Worm (Caenorhabditis elegans) whole organism, L4 larva: ENCODE data around the gene F22B3.8.
A peak's percentile ranks its signal among the peaks of the same experiment; 100 is the strongest.

Source experiments
- D1046.2 ChIP-seq: fragments of 200-800 bp; sonication (Bioruptor generic); IDR thresholded peaks from 2 replicates; pipeline ENCODE4 v1.3.6; 2022; ENCODE audit warnings: missing genetic modification characterization, missing compliant biosample characterization
- F26F4.8 ChIP-seq: fragments of 200-800 bp; sonication (Bioruptor generic); conservative IDR thresholded peaks from 2 replicates; pipeline ENCODE4 v1.3.6; 2022; ENCODE audit warnings: missing genetic modification characterization, missing compliant biosample characterization
- F37D6.2 ChIP-seq: sonication (generic microtip); optimal IDR thresholded peaks from 2 replicates; lab custom pipeline; 2016; ENCODE audit warnings: mild to moderate bottlenecking, missing genetic modification characterization, missing compliant biosample characterization
- Y5F2A.4 ChIP-seq: fragments of 200-800 bp; sonication (Bioruptor generic); optimal IDR thresholded peaks from 2 replicates; lab custom pipeline; 2018; ENCODE audit warnings: mild to moderate bottlenecking, missing genetic modification characterization, missing compliant biosample characterization
- Y75B8A.6 ChIP-seq: fragments of 200-800 bp; sonication (Bioruptor generic); IDR thresholded peaks from 2 replicates; pipeline ENCODE4 v1.3.6; 2022; ENCODE audit warnings: missing genetic modification reagents, missing genetic modification characterization, missing compliant biosample characterization
- aha-1 ChIP-seq: fragments of 150-350 bp; peaks from one replicate; lab custom pipeline; 2014; ENCODE audit warnings: missing biosample characterization, missing genetic modification characterization
- aly-2 ChIP-seq: sonication (generic microtip); optimal IDR thresholded peaks from 2 replicates; lab custom pipeline; 2018; ENCODE audit warnings: missing biosample characterization, missing genetic modification characterization
- ceh-32 ChIP-seq: sonication (generic microtip); optimal IDR thresholded peaks from 2 replicates; lab custom pipeline; 2016; ENCODE audit warnings: mild to moderate bottlenecking, missing genetic modification characterization, missing compliant biosample characterization; ENCODE audit not compliant: poor library complexity
- ceh-44 ChIP-seq: fragments of 200-800 bp; sonication (Bioruptor generic); IDR thresholded peaks from 2 replicates; pipeline ENCODE4 v1.3.6; 2022; ENCODE audit warnings: missing genetic modification reagents, missing genetic modification characterization, missing compliant biosample characterization
- ceh-62 ChIP-seq: sonication (generic microtip); optimal IDR thresholded peaks from 2 replicates; lab custom pipeline; 2017; ENCODE audit warnings: missing biosample characterization, missing genetic modification characterization
- daf-16 ChIP-seq, 3 experiments: sonication (generic microtip); optimal IDR thresholded peaks; 2 replicates each; lab custom pipeline; 2016 to 2017; ENCODE audit warnings: missing genetic modification characterization in 3 of 3, missing genetic modification reagents in 3 of 3, mild to moderate bottlenecking in 2 of 3, missing compliant biosample characterization in 2 of 3, missing biosample characterization in 1 of 3, moderate library complexity in 1 of 3
- daf-19 ChIP-seq: fragments of 200-800 bp; sonication (Bioruptor generic); conservative IDR thresholded peaks from 2 replicates; pipeline ENCODE4 v1.3.6; 2022; ENCODE audit warnings: missing genetic modification characterization, missing compliant biosample characterization
- daf-8 ChIP-seq: fragments of 200-800 bp; sonication (Bioruptor generic); IDR thresholded peaks from 2 replicates; pipeline ENCODE4 v1.3.6; 2022; ENCODE audit warnings: missing genetic modification characterization, missing compliant biosample characterization
- dmd-6 ChIP-seq: fragments of 200-800 bp; sonication (Bioruptor generic); IDR thresholded peaks from 2 replicates; pipeline ENCODE4 v1.3.6; 2022; ENCODE audit warnings: missing genetic modification reagents, missing genetic modification characterization, missing compliant biosample characterization
- dmd-8 ChIP-seq: fragments of 200-800 bp; sonication (Bioruptor generic); IDR thresholded peaks from 2 replicates; pipeline ENCODE4 v1.3.6; 2022; ENCODE audit warnings: missing genetic modification characterization, missing compliant biosample characterization
- dve-1 ChIP-seq: sonication (generic microtip); optimal IDR thresholded peaks from 2 replicates; lab custom pipeline; 2017; ENCODE audit warnings: antibody characterized with exemption, mild to moderate bottlenecking, missing genetic modification characterization, missing compliant biosample characterization; ENCODE audit not compliant: insufficient read depth
- egl-27 ChIP-seq: sonication (generic microtip); optimal IDR thresholded peaks from 3 replicates; lab custom pipeline; 2017; ENCODE audit warnings: missing biosample characterization, missing genetic modification reagents, missing genetic modification characterization
- egl-43 ChIP-seq: fragments of 200-800 bp; sonication (Bioruptor generic); IDR thresholded peaks from 2 replicates; pipeline ENCODE4 v1.3.6; 2022; ENCODE audit warnings: missing genetic modification reagents, missing genetic modification characterization, missing compliant biosample characterization
- gei-8 ChIP-seq: fragments of 200-800 bp; sonication (Bioruptor generic); optimal IDR thresholded peaks from 2 replicates; lab custom pipeline; 2018; ENCODE audit warnings: mild to moderate bottlenecking, missing genetic modification characterization, missing compliant biosample characterization
- hlh-30 ChIP-seq: sonication (generic microtip); optimal IDR thresholded peaks from 2 replicates; lab custom pipeline; 2017; ENCODE audit warnings: antibody characterized with exemption, mild to moderate bottlenecking, missing genetic modification characterization, missing compliant biosample characterization; ENCODE audit not compliant: insufficient read depth
- lin-13 ChIP-seq: fragments of 150-350 bp; optimal IDR thresholded peaks from 2 replicates; lab custom pipeline; 2014; ENCODE audit warnings: missing biosample characterization, missing genetic modification reagents, missing genetic modification characterization
- lin-29 ChIP-seq: fragments of 200-800 bp; sonication (Bioruptor generic); IDR thresholded peaks from 2 replicates; pipeline ENCODE4 v1.3.6; 2022; ENCODE audit warnings: missing genetic modification reagents, missing genetic modification characterization, missing compliant biosample characterization
- lin-39 ChIP-seq: fragments of 150-350 bp; optimal IDR thresholded peaks from 2 replicates; lab custom pipeline; 2014; ENCODE audit warnings: missing biosample characterization, missing genetic modification reagents, missing genetic modification characterization
- lsy-2 ChIP-seq, 2 experiments: fragments of 150-350 bp in 1 of 2; sonication (generic microtip) in 1 of 2; optimal IDR thresholded peaks; 2 replicates each; lab custom pipeline; 2014 to 2017; ENCODE audit warnings: missing biosample characterization in 2 of 2, missing genetic modification characterization in 2 of 2
- mdl-1 ChIP-seq, 2 experiments: fragments of 150-350 bp in 1 of 2; sonication (generic microtip) in 1 of 2; optimal IDR thresholded peaks; 2 replicates each; lab custom pipeline; 2014 to 2017; ENCODE audit warnings: missing biosample characterization in 2 of 2, missing genetic modification characterization in 2 of 2
- mep-1 ChIP-seq: fragments of 150-350 bp; sonication (generic microtip); optimal IDR thresholded peaks from 3 replicates; lab custom pipeline; 2014; ENCODE audit warnings: missing biosample characterization, missing genetic modification characterization
- mes-2 ChIP-seq: sonication (generic microtip); optimal IDR thresholded peaks from 2 replicates; lab custom pipeline; 2016; ENCODE audit warnings: missing genotype, mild to moderate bottlenecking, missing genetic modification characterization, missing compliant biosample characterization; ENCODE audit not compliant: poor library complexity, severe bottlenecking
- nhr-102 ChIP-seq: sonication (generic microtip); optimal IDR thresholded peaks from 2 replicates; lab custom pipeline; 2016; ENCODE audit warnings: mild to moderate bottlenecking, missing genetic modification characterization, moderate library complexity, missing compliant biosample characterization
- nhr-11 ChIP-seq: fragments of 150-350 bp; optimal IDR thresholded peaks from 2 replicates; lab custom pipeline; 2014; ENCODE audit warnings: missing biosample characterization, missing genetic modification characterization
- nhr-111 ChIP-seq: fragments of 200-800 bp; sonication (Bioruptor generic); optimal IDR thresholded peaks from 2 replicates; lab custom pipeline; 2018; ENCODE audit warnings: mild to moderate bottlenecking, missing genetic modification characterization, missing compliant biosample characterization
- nhr-237 ChIP-seq: sonication (generic microtip); optimal IDR thresholded peaks from 2 replicates; lab custom pipeline; 2017; ENCODE audit warnings: missing biosample characterization, missing genetic modification characterization
- nhr-25 ChIP-seq: sonication (generic microtip); optimal IDR thresholded peaks from 2 replicates; lab custom pipeline; 2017; ENCODE audit warnings: missing genetic modification characterization, mild to moderate bottlenecking, missing compliant biosample characterization, antibody characterized with exemption, moderate library complexity, borderline replicate concordance; ENCODE audit not compliant: insufficient read depth
- nhr-28 ChIP-seq: fragments of 150-350 bp; optimal IDR thresholded peaks from 2 replicates; lab custom pipeline; 2014; ENCODE audit warnings: missing biosample characterization, missing genetic modification characterization
- nhr-77 ChIP-seq: fragments of 150-350 bp; optimal IDR thresholded peaks from 2 replicates; lab custom pipeline; 2014; ENCODE audit warnings: missing biosample characterization, missing genetic modification characterization
- php-3 ChIP-seq: fragments of 200-800 bp; sonication (Bioruptor generic); IDR thresholded peaks from 2 replicates; pipeline ENCODE4 v1.3.6; 2022; ENCODE audit warnings: missing genetic modification reagents, missing genetic modification characterization, missing compliant biosample characterization
- pqm-1 ChIP-seq: sonication (generic microtip); optimal IDR thresholded peaks from 2 replicates; lab custom pipeline; 2017; ENCODE audit warnings: missing biosample characterization, missing genetic modification characterization
- sdz-12 ChIP-seq: fragments of 200-800 bp; sonication (Bioruptor generic); optimal IDR thresholded peaks from 2 replicates; lab custom pipeline; 2018; ENCODE audit warnings: mild to moderate bottlenecking, missing genetic modification characterization, missing compliant biosample characterization
- skn-1 ChIP-seq: fragments of 150-350 bp; optimal IDR thresholded peaks from 2 replicates; lab custom pipeline; 2014; ENCODE audit warnings: missing biosample characterization, missing genetic modification characterization
- snpc-1.2 ChIP-seq: fragments of 200-800 bp; sonication (Bioruptor generic); IDR thresholded peaks from 2 replicates; pipeline ENCODE4 v1.3.6; 2022; ENCODE audit warnings: missing genetic modification reagents, missing genetic modification characterization, missing compliant biosample characterization
- snpc-4 ChIP-seq: fragments of 150-350 bp; optimal IDR thresholded peaks from 2 replicates; lab custom pipeline; 2014; ENCODE audit warnings: missing biosample characterization, missing genetic modification characterization
- spr-3 ChIP-seq: fragments of 200-800 bp; sonication (Bioruptor generic); optimal IDR thresholded peaks from 2 replicates; lab custom pipeline; 2018; ENCODE audit warnings: mild to moderate bottlenecking, missing genetic modification characterization, missing compliant biosample characterization
- unc-39 ChIP-seq: sonication (generic microtip); optimal IDR thresholded peaks from 2 replicates; lab custom pipeline; 2017; ENCODE audit warnings: missing biosample characterization, missing genetic modification characterization
- unc-62 ChIP-seq, 3 experiments: fragments of 150-350 bp in 1 of 3; sonication (generic microtip); optimal IDR thresholded peaks in 2 of 3; peaks in 1 of 3; 1 replicate in 1 of 3; 2 replicates in 2 of 3; lab custom pipeline; 2014 to 2017; ENCODE audit warnings: missing biosample characterization in 3 of 3, missing genetic modification characterization in 3 of 3, missing genetic modification reagents in 3 of 3, missing genotype in 1 of 3
- vab-7 ChIP-seq: fragments of 200-800 bp; sonication (Bioruptor generic); IDR thresholded peaks from 2 replicates; pipeline ENCODE4 v1.3.6; 2022; ENCODE audit warnings: missing genetic modification reagents, missing genetic modification characterization, missing compliant biosample characterization
- zfp-2 ChIP-seq: sonication (generic microtip); optimal IDR thresholded peaks from 2 replicates; lab custom pipeline; 2016; ENCODE audit warnings: mild to moderate bottlenecking, missing genetic modification characterization, missing compliant biosample characterization
- zip-11 ChIP-seq: fragments of 200-800 bp; sonication (Bioruptor generic); IDR thresholded peaks from 2 replicates; pipeline ENCODE4 v1.3.6; 2022; ENCODE audit warnings: missing genetic modification characterization, missing compliant biosample characterization
- zip-2 ChIP-seq: fragments of 150-350 bp; optimal IDR thresholded peaks from 2 replicates; lab custom pipeline; 2014; ENCODE audit warnings: missing biosample characterization, missing genetic modification characterization

F22B3.8 gene

ce11 chrIV:11435761-11436160 is 11.0 kb upstream of the F22B3.8 start:
- TF ChIP-seq nhr-237: no peak
- TF ChIP-seq Y5F2A.4: no peak
- no peak for TF ChIP-seq snpc-4 (tag; lab: Kevin White, UChicago)
- no peak for TF ChIP-seq gei-8 (GFP tag; lab: Kevin White, UChicago)
- no peak for TF ChIP-seq zfp-2 (tag; lab: Kevin White, UChicago)
- TF ChIP-seq egl-27 (tag; lab: Kevin White, UChicago): no peak
- no peak for TF ChIP-seq hlh-30 (tag; lab: Kevin White, UChicago)
- no peak for TF ChIP-seq unc-39 (tag; lab: Kevin White, UChicago)
- no peak for TF ChIP-seq dmd-8 (GFP tag; lab: Robert Waterston, UW)
- TF ChIP-seq zip-11 (GFP tag; lab: Robert Waterston, UW): no peak
- TF ChIP-seq pqm-1 (tag; lab: Kevin White, UChicago): no peak
- TF ChIP-seq aly-2 (tag; lab: Kevin White, UChicago): no peak
- TF ChIP-seq lin-39 (tag; lab: Kevin White, UChicago): no peak
- TF ChIP-seq ceh-44: no peak
- TF ChIP-seq vab-7 (GFP tag; lab: Robert Waterston, UW): no peak
- no peak for TF ChIP-seq F37D6.2 (tag; lab: Kevin White, UChicago)
- no peak for TF ChIP-seq lin-29 (GFP tag; lab: Robert Waterston, UW)

- no peak for TF ChIP-seq daf-19 (GFP tag; lab: Robert Waterston, UW)
- no peak for TF ChIP-seq nhr-102
- TF ChIP-seq ceh-32 (tag; lab: Kevin White, UChicago): no peak
- peak; percentile 21 for TF ChIP-seq aha-1 (tag; lab: Kevin White, UChicago)
- no peak for TF ChIP-seq mdl-1 (tag; optimal IDR thresholded peaks at IDR 0.05; lab: Kevin White, UChicago)
- no peak for TF ChIP-seq lin-13 (GFP tag; lab: Kevin White, UChicago)
- TF ChIP-seq mep-1: no peak
- no peak for TF ChIP-seq nhr-25
- TF ChIP-seq aly-2 (tag; lab: Kevin White, UChicago): no peak
- no peak for TF ChIP-seq ceh-44
- TF ChIP-seq daf-16 (GFP tag; optimal IDR thresholded peaks at IDR 0.05; lab: Kevin White, UChicago): no peak
- peak; percentile 61 for TF ChIP-seq daf-16 (tag; optimal IDR thresholded peaks at IDR 0.05; lab: Kevin White, UChicago)
- no peak for TF ChIP-seq unc-62 (GFP tag; optimal IDR thresholded peaks at IDR 0.05 in 1 of 2; lab: Kevin White, UChicago)
- no peak for TF ChIP-seq unc-62 (tag; optimal IDR thresholded peaks at IDR 0.05; lab: Kevin White, UChicago)
- TF ChIP-seq nhr-77 (tag; lab: Kevin White, UChicago): no peak
- TF ChIP-seq nhr-111: no peak
- TF ChIP-seq dmd-6 (GFP tag; lab: Robert Waterston, UW): peak; percentile 50; the same call in 1 of the 2 replicates
- no peak for TF ChIP-seq F26F4.8 (GFP tag; lab: Robert Waterston, UW)
- no peak for TF ChIP-seq egl-43 (GFP tag; lab: Robert Waterston, UW)
- TF ChIP-seq daf-8 (GFP tag; lab: Robert Waterston, UW): no peak
- 0 out of 2 replicates have a peak, but pooled peaks have one; percentile 33 for TF ChIP-seq php-3
- TF ChIP-seq spr-3 (GFP tag; lab: Kevin White, UChicago): no peak
- no peak for TF ChIP-seq lsy-2 (tag; optimal IDR thresholded peaks at IDR 0.05; lab: Kevin White, UChicago)
- no peak for TF ChIP-seq unc-39 (tag; lab: Kevin White, UChicago)
- TF ChIP-seq gei-8 (GFP tag; lab: Kevin White, UChicago): no peak
- TF ChIP-seq skn-1 (tag; lab: Kevin White, UChicago): no peak
- peak; percentile 71 for TF ChIP-seq pqm-1 (tag; lab: Kevin White, UChicago)
- no peak for TF ChIP-seq snpc-1.2 (GFP tag; lab: Robert Waterston, UW)
- no peak for TF ChIP-seq Y75B8A.6 (GFP tag; lab: Robert Waterston, UW)
- no peak for TF ChIP-seq nhr-11
- no peak for TF ChIP-seq ceh-62
- no peak for TF ChIP-seq mes-2 (tag; lab: Kevin White, UChicago)
- no peak for TF ChIP-seq snpc-4 (tag; lab: Kevin White, UChicago)
- peak; percentile 62 for TF ChIP-seq dve-1 (tag; lab: Kevin White, UChicago)
- no peak for TF ChIP-seq zip-2 (tag; lab: Kevin White, UChicago)
- TF ChIP-seq zip-11 (GFP tag; lab: Robert Waterston, UW): no peak
- TF ChIP-seq sdz-12 (GFP tag; lab: Kevin White, UChicago): no peak
- TF ChIP-seq D1046.2 (GFP tag; lab: Robert Waterston, UW): no peak
- peak; percentile 31 for TF ChIP-seq nhr-28 (tag; lab: Kevin White, UChicago)
These were observed 9.8 kb upstream of the F22B3.8 start for ce11 chrIV:11434575-11434974.
